Worm (Caenorhabditis elegans) whole organism, young adult: ENCODE results near the gene ZK1307.2.

Source experiments
- B0019.2 ChIP-seq: fragments of 200-800 bp; sonication (Bioruptor generic); conservative IDR thresholded peaks from 2 replicates; pipeline ENCODE4 v1.3.6; 2022; ENCODE audit warnings: missing genetic modification reagents, missing genetic modification characterization, missing compliant biosample characterization
- B0035.1 ChIP-seq: sonication (generic microtip); optimal IDR thresholded peaks from 2 replicates; lab custom pipeline; 2016; ENCODE audit warnings: missing genetic modification characterization, mild to moderate bottlenecking, missing compliant biosample characterization, missing genotype, missing genetic modification reagents
- B0336.3 ChIP-seq: fragments of 200-800 bp; sonication (Bioruptor generic); IDR thresholded peaks from 2 replicates; pipeline ENCODE4 v1.3.6; 2022; ENCODE audit warnings: missing genetic modification characterization, missing compliant biosample characterization
- F10E7.11 ChIP-seq: sonication (generic microtip); optimal IDR thresholded peaks from 2 replicates; lab custom pipeline; 2017; ENCODE audit warnings: mild to moderate bottlenecking, missing genetic modification characterization, moderate library complexity, missing compliant biosample characterization
- F49E8.2 ChIP-seq: sonication (generic microtip); optimal IDR thresholded peaks from 3 replicates; lab custom pipeline; 2017; ENCODE audit warnings: missing genetic modification characterization, mild to moderate bottlenecking, missing compliant biosample characterization, antibody characterized with exemption, moderate library complexity; ENCODE audit not compliant: insufficient read depth
- F55B11.4 ChIP-seq: sonication (generic microtip); optimal IDR thresholded peaks from 2 replicates; lab custom pipeline; 2016; ENCODE audit warnings: missing compliant biosample characterization, missing genetic modification characterization, borderline replicate concordance; ENCODE audit not compliant: insufficient read depth
- T26A5.8 ChIP-seq: sonication (generic microtip); optimal IDR thresholded peaks from 2 replicates; lab custom pipeline; 2016; ENCODE audit warnings: missing genetic modification characterization, missing compliant biosample characterization
- Y95B8A.8 ChIP-seq: fragments of 200-800 bp; sonication (Bioruptor generic); IDR thresholded peaks from 2 replicates; pipeline ENCODE4 v1.3.6; 2022; ENCODE audit warnings: missing genetic modification reagents, missing genetic modification characterization, missing compliant biosample characterization
- akir-1 ChIP-seq: fragments of 200-800 bp; sonication (Bioruptor generic); optimal IDR thresholded peaks from 2 replicates; lab custom pipeline; 2018; ENCODE audit warnings: mild to moderate bottlenecking, missing genetic modification characterization, moderate library complexity, missing compliant biosample characterization
- attf-3 ChIP-seq: fragments of 200-800 bp; sonication (Bioruptor generic); conservative IDR thresholded peaks from 2 replicates; pipeline ENCODE4 v1.3.6; 2022; ENCODE audit warnings: missing genetic modification reagents, missing genetic modification characterization, missing compliant biosample characterization
- attf-5 ChIP-seq: fragments of 200-800 bp; sonication (Bioruptor generic); optimal IDR thresholded peaks from 2 replicates; lab custom pipeline; 2018; ENCODE audit warnings: mild to moderate bottlenecking, missing genetic modification characterization, missing compliant biosample characterization
- bed-1 ChIP-seq: fragments of 200-800 bp; sonication (Bioruptor generic); IDR thresholded peaks from 2 replicates; pipeline ENCODE4 v1.3.6; 2022; ENCODE audit warnings: missing genetic modification reagents, missing genetic modification characterization, missing compliant biosample characterization
- cebp-2 ChIP-seq: fragments of 200-800 bp; sonication (Bioruptor generic); IDR thresholded peaks from 2 replicates; pipeline ENCODE4 v1.3.6; 2022; ENCODE audit warnings: missing genetic modification characterization, missing compliant biosample characterization
- ceh-79 ChIP-seq: sonication (generic microtip); optimal IDR thresholded peaks from 2 replicates; lab custom pipeline; 2017; ENCODE audit warnings: mild to moderate bottlenecking, missing genetic modification characterization, missing compliant biosample characterization
- chd-7 ChIP-seq: sonication (generic microtip); optimal IDR thresholded peaks from 2 replicates; lab custom pipeline; 2016; ENCODE audit warnings: mild to moderate bottlenecking, missing genetic modification characterization, moderate library complexity, missing compliant biosample characterization
- die-1 ChIP-seq: sonication (generic microtip); optimal IDR thresholded peaks from 2 replicates; lab custom pipeline; 2016; ENCODE audit warnings: missing genotype, mild to moderate bottlenecking, missing genetic modification characterization, missing compliant biosample characterization
- dpff-1 ChIP-seq: sonication (generic microtip); optimal IDR thresholded peaks from 2 replicates; lab custom pipeline; 2017; ENCODE audit warnings: mild to moderate bottlenecking, missing genetic modification characterization, missing compliant biosample characterization
- dpl-1 ChIP-seq: fragments of 150-350 bp; optimal IDR thresholded peaks from 2 replicates; lab custom pipeline; 2014; ENCODE audit warnings: missing biosample characterization, missing genetic modification reagents, missing genetic modification characterization
- gei-17 ChIP-seq: fragments of 200-800 bp; sonication (Bioruptor generic); optimal IDR thresholded peaks from 2 replicates; lab custom pipeline; 2018; ENCODE audit warnings: mild to moderate bottlenecking, missing genetic modification characterization, missing compliant biosample characterization
- him-1 ChIP-seq: sonication (generic microtip); optimal IDR thresholded peaks from 2 replicates; lab custom pipeline; 2016; ENCODE audit warnings: missing genotype, missing genetic modification reagents, missing genetic modification characterization, missing compliant biosample characterization
- hmg-1.2 ChIP-seq: fragments of 200-800 bp; sonication (Bioruptor generic); IDR thresholded peaks from 2 replicates; pipeline ENCODE4 v1.3.6; 2022; ENCODE audit warnings: missing genetic modification reagents, missing genetic modification characterization, missing compliant biosample characterization
- hrde-1 ChIP-seq: sonication (generic microtip); optimal IDR thresholded peaks from 2 replicates; lab custom pipeline; 2016; ENCODE audit warnings: missing genetic modification characterization, mild to moderate bottlenecking, missing compliant biosample characterization, moderate library complexity, missing genotype, missing genetic modification reagents, borderline replicate concordance
- lin-40 ChIP-seq: sonication (generic microtip); optimal IDR thresholded peaks from 2 replicates; lab custom pipeline; 2016; ENCODE audit warnings: missing genetic modification characterization, mild to moderate bottlenecking, missing compliant biosample characterization, missing genotype, missing genetic modification reagents
- madf-3 ChIP-seq: fragments of 200-800 bp; sonication (Bioruptor generic); IDR thresholded peaks from 2 replicates; pipeline ENCODE4 v1.3.6; 2022; ENCODE audit warnings: missing genetic modification reagents, missing genetic modification characterization, missing compliant biosample characterization
- mes-4 ChIP-seq: sonication (generic microtip); optimal IDR thresholded peaks from 2 replicates; lab custom pipeline; 2016; ENCODE audit warnings: missing genotype, missing genetic modification characterization, missing compliant biosample characterization
- nhr-120 ChIP-seq: fragments of 200-800 bp; sonication (Bioruptor generic); IDR thresholded peaks from 2 replicates; pipeline ENCODE4 v1.3.6; 2022; ENCODE audit warnings: missing genetic modification characterization, missing compliant biosample characterization
- nhr-80 ChIP-seq: sonication (generic microtip); optimal IDR thresholded peaks from 2 replicates; lab custom pipeline; 2016; ENCODE audit warnings: missing genetic modification characterization, missing compliant biosample characterization
- pbrm-1 ChIP-seq: fragments of 200-800 bp; sonication (Bioruptor generic); IDR thresholded peaks from 2 replicates; pipeline ENCODE4 v1.3.6; 2022; ENCODE audit warnings: missing genetic modification reagents, missing genetic modification characterization, missing compliant biosample characterization
- rec-8 ChIP-seq, 2 experiments: sonication (generic microtip); optimal IDR thresholded peaks; 2 replicates each; lab custom pipeline; 2016; ENCODE audit warnings: mild to moderate bottlenecking in 2 of 2, missing genetic modification characterization in 2 of 2, missing genetic modification reagents in 2 of 2, missing genotype in 2 of 2, missing biosample characterization in 1 of 2, missing compliant biosample characterization in 1 of 2, moderate library complexity in 1 of 2
- repo-1 ChIP-seq: sonication (generic microtip); optimal IDR thresholded peaks from 2 replicates; lab custom pipeline; 2017; ENCODE audit warnings: mild to moderate bottlenecking, missing genetic modification characterization, missing compliant biosample characterization
- snpc-1.3 ChIP-seq: sonication (generic microtip); optimal IDR thresholded peaks from 2 replicates; lab custom pipeline; 2017; ENCODE audit warnings: missing genetic modification characterization, mild to moderate bottlenecking, missing compliant biosample characterization, antibody characterized with exemption, moderate library complexity, missing genotype, missing genetic modification reagents; ENCODE audit not compliant: insufficient read depth
- snpc-4 ChIP-seq, 5 experiments: fragments of 150-350 bp in 1 of 5; sonication (generic microtip) in 4 of 5; optimal IDR thresholded peaks; 2 replicates each; lab custom pipeline; 2014 to 2018; ENCODE audit warnings: missing genetic modification characterization in 5 of 5, missing biosample characterization in 3 of 5, antibody characterized with exemption in 2 of 5, mild to moderate bottlenecking in 2 of 5, missing compliant biosample characterization in 2 of 5, missing genotype in 2 of 5, moderate library complexity in 2 of 5, missing genetic modification reagents in 1 of 5
- somi-1 ChIP-seq: fragments of 200-800 bp; sonication (Bioruptor generic); optimal IDR thresholded peaks from 2 replicates; lab custom pipeline; 2018; ENCODE audit warnings: mild to moderate bottlenecking, missing genetic modification characterization, missing compliant biosample characterization
- xnd-1 ChIP-seq: sonication (generic microtip); optimal IDR thresholded peaks from 2 replicates; lab custom pipeline; 2016; ENCODE audit warnings: missing genotype, missing genetic modification reagents, missing genetic modification characterization, missing compliant biosample characterization
- ztf-18 ChIP-seq: sonication (generic microtip); optimal IDR thresholded peaks from 2 replicates; lab custom pipeline; 2016; ENCODE audit warnings: missing genotype, mild to moderate bottlenecking, missing genetic modification characterization, missing compliant biosample characterization
- ztf-22 ChIP-seq: fragments of 200-800 bp; sonication (Bioruptor generic); optimal IDR thresholded peaks from 2 replicates; lab custom pipeline; 2018; ENCODE audit warnings: mild to moderate bottlenecking, missing genetic modification characterization, moderate library complexity, missing compliant biosample characterization
- ztf-26 ChIP-seq: sonication (generic microtip); optimal IDR thresholded peaks from 2 replicates; lab custom pipeline; 2017; ENCODE audit warnings: missing genetic modification characterization, missing compliant biosample characterization
- ztf-3 ChIP-seq: fragments of 200-800 bp; sonication (Bioruptor generic); optimal IDR thresholded peaks from 2 replicates; lab custom pipeline; 2018; ENCODE audit warnings: mild to moderate bottlenecking, missing genetic modification characterization, missing compliant biosample characterization

The ZK1307.2 gene

DNA sequence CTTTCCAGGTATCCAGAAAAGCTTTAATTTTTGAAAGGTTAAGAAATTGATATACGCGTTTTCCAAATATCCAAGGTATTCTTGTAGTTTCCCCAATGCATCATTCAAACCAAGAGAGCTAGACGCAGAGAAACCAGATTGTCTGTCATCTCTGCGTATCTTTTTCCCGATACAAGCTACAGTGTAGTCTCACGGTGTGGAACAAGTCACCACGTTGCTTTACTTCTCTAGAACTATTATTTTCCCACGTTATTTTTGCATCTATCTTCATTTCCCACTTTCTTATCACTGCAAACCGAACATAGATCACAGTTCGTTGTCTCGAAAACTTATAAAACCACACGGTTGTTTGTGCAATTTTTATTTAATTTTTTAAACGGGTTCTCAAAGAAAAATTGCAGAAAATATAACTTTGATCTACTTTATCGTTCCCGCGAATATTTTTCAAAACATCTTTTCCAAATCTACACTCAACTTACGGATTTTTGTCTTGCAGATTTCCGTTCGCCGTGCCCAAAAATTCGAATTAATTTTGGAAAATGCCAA is 2.5 kb upstream of the ZK1307.2 start, which contains the start of gene gstk-1:
TSS of gene gstk-1 (plus strand) at position 496 of the 546 bp plus-strand sequence.
- TF ChIP-seq gei-17 (GFP tag; lab: Kevin White, UChicago) (no peak), repo-1 (tag; lab: Kevin White, UChicago) (no peak), nhr-120 (GFP tag; lab: Robert Waterston, UW) (no peak), B0019.2 (GFP tag; lab: Robert Waterston, UW) (no peak), snpc-1.3 (tag; lab: Kevin White, UChicago) (no peak), him-1 (tag; lab: Kevin White, UChicago) (no peak), nhr-80 (peak; percentile 53), akir-1 (GFP tag; lab: Kevin White, UChicago) (no peak), F10E7.11 (tag; lab: Kevin White, UChicago) (no peak), ztf-18 (tag; lab: Kevin White, UChicago) (no peak), ceh-79 (tag; lab: Kevin White, UChicago) (no peak), hmg-1.2 (GFP tag; lab: Robert Waterston, UW) (peak; percentile 26; the same call in 1 of the 2 replicates), B0336.3 (GFP tag; lab: Robert Waterston, UW) (no peak), dpff-1 (tag; lab: Kevin White, UChicago) (no peak), hrde-1 (tag; lab: Kevin White, UChicago) (no peak), rec-8 (tag; optimal IDR thresholded peaks at IDR 0.05; lab: Kevin White, UChicago) (no peak), lin-40 (tag; lab: Kevin White, UChicago) (peak; percentile 17), B0035.1 (tag; lab: Kevin White, UChicago) (no peak), ztf-26 (tag; lab: Kevin White, UChicago) (no peak), ztf-22 (GFP tag; lab: Kevin White, UChicago) (no peak), bed-1 (GFP tag; lab: Robert Waterston, UW) (no peak), T26A5.8 (tag; lab: Kevin White, UChicago) (no peak)

DNA sequence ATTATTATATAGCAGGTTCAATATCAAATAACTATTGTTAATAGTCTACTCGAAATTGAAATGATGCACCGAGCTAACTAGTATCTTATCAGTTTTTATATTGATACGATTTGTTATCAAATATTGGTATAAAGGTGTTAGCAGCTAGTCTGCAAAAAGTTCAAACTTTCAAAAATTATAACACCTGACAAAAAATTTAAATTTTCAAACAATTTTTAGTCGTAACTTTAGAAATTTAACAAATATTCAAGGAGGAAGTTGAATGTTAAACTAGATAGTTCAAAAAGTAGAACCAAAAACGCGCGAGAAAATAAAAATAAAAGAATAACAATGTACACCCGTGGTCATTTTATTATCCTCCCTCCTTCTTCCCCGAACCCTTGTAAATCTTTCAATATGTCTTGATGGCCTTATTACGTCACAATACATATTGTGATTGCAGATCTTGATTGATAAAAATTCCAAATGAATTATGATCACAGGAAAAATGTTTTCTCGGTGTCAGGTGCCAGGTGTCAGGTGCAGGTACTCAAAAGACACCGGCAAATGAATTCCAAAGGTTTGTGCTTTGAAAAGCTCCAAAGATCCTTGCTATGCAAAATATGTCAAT is 1.9 kb upstream of the ZK1307.2 start, which contains the start of gene ZK1307.1:
TSS of gene ZK1307.1 (minus strand) at position 51 of the 610 bp plus-strand sequence.
- TF ChIP-seq pbrm-1 (GFP tag; lab: Robert Waterston, UW) (no peak), snpc-4 (GFP tag; optimal IDR thresholded peaks at IDR 0.05; lab: Kevin White, UChicago) (no peak), snpc-4 (tag; optimal IDR thresholded peaks at IDR 0.05; lab: Kevin White, UChicago) (no peak), lin-40 (tag; lab: Kevin White, UChicago) (no peak), dpl-1 (GFP tag; lab: Kevin White, UChicago) (no peak), chd-7 (tag; lab: Kevin White, UChicago) (no peak), hmg-1.2 (GFP tag; lab: Robert Waterston, UW) (no peak), bed-1 (GFP tag; lab: Robert Waterston, UW) (no peak), ztf-3 (GFP tag; lab: Kevin White, UChicago) (no peak), him-1 (tag; lab: Kevin White, UChicago) (no peak), Y95B8A.8 (GFP tag; lab: Robert Waterston, UW) (no peak), snpc-1.3 (tag; lab: Kevin White, UChicago) (no peak), somi-1 (no peak), cebp-2 (GFP tag; lab: Robert Waterston, UW) (no peak), ztf-22 (GFP tag; lab: Kevin White, UChicago) (no peak), madf-3 (GFP tag; lab: Robert Waterston, UW) (no peak)

DNA sequence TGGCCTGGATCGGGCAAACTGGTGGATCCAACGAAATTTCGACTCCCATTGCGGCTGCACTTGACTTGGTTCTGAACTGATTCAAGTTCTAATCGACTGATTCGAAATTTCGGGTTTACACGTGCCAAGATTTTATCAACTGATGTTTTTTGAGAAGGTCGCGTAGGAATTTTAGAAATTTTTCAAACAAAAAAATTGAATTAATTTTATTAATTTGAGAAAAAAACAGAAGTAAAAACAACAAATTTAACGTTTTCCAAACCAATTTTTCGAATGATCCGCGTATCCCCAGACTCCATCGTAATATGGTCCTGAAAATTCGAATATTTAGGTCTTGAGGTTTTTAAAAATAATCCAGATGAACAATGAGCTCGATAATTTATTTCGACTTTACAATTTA is 833 bp downstream of the ZK1307.2 start, which contains the start of gene ZK1307.3:
TSS of gene ZK1307.3 (minus strand) at position 101 of the 400 bp plus-strand sequence.
- TF ChIP-seq B0035.1 (tag; lab: Kevin White, UChicago) = no peak
- no peak for TF ChIP-seq attf-3 (GFP tag; lab: Robert Waterston, UW)
- no peak for TF ChIP-seq attf-5 (GFP tag; lab: Kevin White, UChicago)
- no peak for TF ChIP-seq xnd-1 (tag; lab: Kevin White, UChicago)
- TF ChIP-seq B0336.3 (GFP tag; lab: Robert Waterston, UW) = no peak
- no peak for TF ChIP-seq die-1 (tag; lab: Kevin White, UChicago)
- no peak for TF ChIP-seq F49E8.2
- TF ChIP-seq pbrm-1 (GFP tag; lab: Robert Waterston, UW) = no peak
- TF ChIP-seq F55B11.4 = no peak
- no peak for TF ChIP-seq mes-4 (tag; lab: Kevin White, UChicago)
- TF ChIP-seq ztf-3 (GFP tag; lab: Kevin White, UChicago) = no peak
